Fruit fly (Drosophila melanogaster): Measurements from ENCODE around the gene CG3198.
A peak's percentile ranks its signal among the peaks of the same experiment; 100 is the strongest.

DNA sequence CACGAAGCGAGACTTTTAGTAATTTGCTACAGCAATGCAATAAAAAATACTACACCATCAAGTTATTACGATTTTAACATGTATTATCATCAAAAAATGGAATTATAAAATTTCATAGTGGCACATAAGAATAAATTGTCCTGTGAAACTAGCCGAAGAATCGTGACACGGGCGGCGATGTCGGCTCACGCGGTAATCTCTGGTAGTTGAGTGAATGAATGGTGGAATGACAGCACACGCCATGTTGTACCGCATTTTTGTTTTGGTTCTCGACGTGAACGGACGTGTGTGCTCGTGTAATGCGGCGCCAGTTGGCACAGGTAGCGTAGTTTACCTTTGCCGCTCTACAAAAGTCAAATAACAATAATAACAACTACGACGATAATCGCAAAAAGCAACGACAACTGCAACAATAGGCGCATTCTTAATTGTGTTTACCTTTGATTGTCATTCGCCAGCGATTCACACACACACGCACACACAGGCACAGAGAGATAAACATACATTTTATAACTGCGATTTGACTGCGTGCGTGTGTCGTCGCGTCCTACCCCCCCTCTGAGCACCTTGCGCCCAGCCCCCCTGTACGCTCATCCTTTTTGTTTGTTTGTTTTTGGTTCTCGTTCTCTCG lies 25.6 kb upstream of the CG3198 start, which contains the start of gene CG14441:
- TF ChIP-seq pan (optimal IDR thresholded peaks at IDR 0.05): no peak
- TF ChIP-seq Dfd (GFP tag; optimal IDR thresholded peaks at IDR 0.05): no peak
- peak; percentile 50 for TF ChIP-seq HLH106 (tag; optimal IDR thresholded peaks at IDR 0.05)

All from whole organism, wandering third instar larva.